Fruit fly (Drosophila melanogaster): ENCODE measurements around the gene nAChRalpha7.

nAChRalpha7 gene

dm6 chrX:19323835-19324133 lies 24.5 kb downstream of the nAChRalpha7 start (continued):
- TF ChIP-seq CG6792 (GFP tag; optimal IDR thresholded peaks at IDR 0.05) (peak; percentile 89), fkh (GFP tag; optimal IDR thresholded peaks at IDR 0.05) (peak; percentile 46), CG16779 (tag; optimal IDR thresholded peaks at IDR 0.05) (peak; percentile 79), CG10669 (GFP tag; optimal IDR thresholded peaks at IDR 0.05) (peak; percentile 77), Eip75B (GFP tag; optimal IDR thresholded peaks at IDR 0.05) (peak; percentile 91), CG32006 (GFP tag; optimal IDR thresholded peaks at IDR 0.05) (peak; percentile 95), dac (GFP tag; optimal IDR thresholded peaks at IDR 0.05) (peak; percentile 88), esn (GFP tag; optimal IDR thresholded peaks at IDR 0.05) (peak; percentile 91), Met (GFP tag; optimal IDR thresholded peaks at IDR 0.05) (peak; percentile 90), CG11762 (GFP tag; optimal IDR thresholded peaks at IDR 0.05; ENCODE audit: insufficient read depth) (peak; percentile 54), Sox102F (GFP tag; optimal IDR thresholded peaks at IDR 0.05) (peak; percentile 91), CG9139 (GFP tag; optimal IDR thresholded peaks at IDR 0.05) (peak; percentile 51), fd85E (GFP tag; optimal IDR thresholded peaks at IDR 0.05) (peak; percentile 73), Hr38 (GFP tag; optimal IDR thresholded peaks at IDR 0.05) (no peak), CG4318 (GFP tag; optimal IDR thresholded peaks at IDR 0.05) (peak; percentile 90), topi (GFP tag; optimal IDR thresholded peaks at IDR 0.05) (peak; percentile 92), CG8119 (GFP tag; IDR thresholded peaks at IDR 0.05) (peak; percentile 95), achi (GFP tag; optimal IDR thresholded peaks at IDR 0.05) (peak; percentile 91), pdm3 (GFP tag; optimal IDR thresholded peaks at IDR 0.05) (peak; percentile 91), fd59A (GFP tag; optimal IDR thresholded peaks at IDR 0.05) (peak; percentile 68), Gug (GFP tag; IDR thresholded peaks at IDR 0.05) (peak; percentile 92), CG8319 (GFP tag; optimal IDR thresholded peaks at IDR 0.05) (peak; percentile 78), CG6163 (GFP tag; IDR thresholded peaks at IDR 0.05) (peak; percentile 95), OdsH (GFP tag; optimal IDR thresholded peaks at IDR 0.05) (peak; percentile 88), net (GFP tag; optimal IDR thresholded peaks at IDR 0.05) (peak; percentile 92), CG31627 (GFP tag; optimal IDR thresholded peaks at IDR 0.05) (peak; percentile 84), svp (GFP tag) (peak; percentile 97), CG1621 (tag; optimal IDR thresholded peaks at IDR 0.05) (peak; percentile 78)

DNA sequence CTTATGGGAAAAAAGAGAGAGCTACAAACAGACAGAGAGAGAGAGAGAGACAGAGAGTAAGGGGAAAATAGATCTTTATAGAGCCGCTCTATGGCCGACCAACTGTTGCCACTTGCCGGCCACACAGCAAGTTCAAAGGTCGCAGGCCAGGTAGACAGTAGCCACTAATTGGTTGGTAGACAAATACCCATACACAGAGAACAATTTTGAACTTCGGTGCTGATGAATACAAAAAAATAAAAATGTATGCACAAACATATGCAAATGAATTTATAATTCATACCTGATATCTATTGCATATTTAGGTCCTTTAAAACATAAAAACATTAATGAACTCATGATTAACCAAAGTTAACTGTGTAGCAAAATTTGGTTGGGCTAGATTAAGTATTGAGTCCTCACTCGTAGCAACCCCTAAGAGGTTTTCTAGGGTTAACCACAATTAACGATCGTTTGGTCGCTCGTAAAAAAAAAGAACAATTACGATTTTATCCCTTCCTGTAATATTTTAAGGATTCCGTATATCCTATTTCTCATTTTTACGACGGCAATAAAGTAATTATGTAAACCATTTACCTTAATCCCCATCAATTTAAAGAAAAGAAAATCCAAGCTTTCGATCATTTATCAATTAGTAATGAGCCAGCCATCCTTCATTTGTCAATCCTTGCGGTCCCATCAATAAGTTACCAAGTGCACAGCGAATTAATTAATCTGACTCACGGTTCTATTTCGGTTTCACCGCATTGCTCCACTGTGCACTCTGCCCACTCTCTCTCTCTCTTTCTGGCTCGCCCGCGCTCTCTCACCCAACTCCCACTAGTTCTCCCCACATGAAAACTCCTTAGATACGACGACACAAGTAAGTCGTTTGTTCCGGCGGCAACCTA lies 25.1 kb downstream of the nAChRalpha7 start:
- TF ChIP-seq CG10669 (GFP tag; optimal IDR thresholded peaks at IDR 0.05), result no peak
- no peak for TF ChIP-seq Sox14 (GFP tag; optimal IDR thresholded peaks at IDR 0.05)
- TF ChIP-seq lz (GFP tag; optimal IDR thresholded peaks at IDR 0.05), result no peak
- TF ChIP-seq CG8319 (GFP tag; optimal IDR thresholded peaks at IDR 0.05), result no peak
- TF ChIP-seq ss (GFP tag; optimal IDR thresholded peaks at IDR 0.05), result no peak
- TF ChIP-seq fd59A (GFP tag; optimal IDR thresholded peaks at IDR 0.05), result no peak
- TF ChIP-seq Gug (GFP tag; IDR thresholded peaks at IDR 0.05), result no peak

DNA sequence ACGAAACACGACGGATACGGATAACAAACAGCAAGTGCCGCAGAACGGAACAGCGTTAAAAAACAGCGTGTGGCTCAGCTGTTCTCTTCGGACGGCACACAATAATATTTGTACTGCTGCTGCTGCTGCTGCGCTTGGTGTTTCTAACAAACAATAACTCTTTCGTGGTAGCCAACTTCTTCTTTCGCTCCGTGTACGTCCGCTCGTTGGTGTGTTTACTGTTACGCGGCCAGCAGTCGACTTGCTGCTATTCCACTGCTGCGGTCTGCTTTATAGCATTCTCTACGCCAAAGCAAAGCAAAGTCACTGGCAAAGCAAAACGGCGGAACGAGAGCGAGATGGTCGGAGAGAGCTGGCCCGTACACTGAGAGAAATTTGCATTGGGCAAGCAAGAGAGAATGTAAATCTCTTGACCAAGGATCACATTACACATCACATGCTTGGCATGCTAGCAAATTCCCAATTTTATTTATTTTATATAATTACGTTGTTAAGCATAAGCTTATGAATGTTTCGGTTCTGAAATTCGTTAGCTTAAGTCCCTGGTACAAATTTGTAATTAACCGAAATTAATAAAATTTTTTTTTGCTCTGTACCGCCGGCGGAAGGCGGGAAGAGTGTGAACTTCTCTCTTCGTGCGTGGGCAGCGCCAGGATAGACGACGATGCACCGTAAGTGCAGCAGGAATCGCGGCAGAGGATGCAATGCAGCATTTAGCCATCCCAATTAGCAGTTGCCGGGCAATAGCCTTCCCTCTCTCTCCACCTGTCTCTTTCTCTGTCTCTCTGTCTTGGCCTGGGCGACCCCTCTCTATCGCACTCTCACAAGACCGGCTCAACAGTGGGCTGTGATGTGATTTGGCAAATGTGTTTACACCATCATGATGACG lies 26.2 kb downstream of the nAChRalpha7 start, which contains the start of gene out:
TSS of gene out (minus strand) at position 287 of the 889 bp plus-strand sequence.
- TF ChIP-seq salr (GFP tag; optimal IDR thresholded peaks at IDR 0.05), result peak; percentile 86 to 92
- peak; percentile 96 for TF ChIP-seq CG6163 (GFP tag; IDR thresholded peaks at IDR 0.05)
- TF ChIP-seq CG10631 (GFP tag; optimal IDR thresholded peaks at IDR 0.05), result peak; percentile 95
- TF ChIP-seq Lpt (GFP tag; optimal IDR thresholded peaks at IDR 0.05), result peak; percentile 95
- peak; percentile 92 for TF ChIP-seq Eip93F (GFP tag; optimal IDR thresholded peaks at IDR 0.05)
- TF ChIP-seq topi (GFP tag; optimal IDR thresholded peaks at IDR 0.05), result peak; percentile 94
- TF ChIP-seq CG6276 (GFP tag; optimal IDR thresholded peaks at IDR 0.05), result peak; percentile 96
- TF ChIP-seq esn (GFP tag; optimal IDR thresholded peaks at IDR 0.05), result peak; percentile 95
- TF ChIP-seq CG9139 (GFP tag; optimal IDR thresholded peaks at IDR 0.05), result peak; percentile 86
- peak; percentile 96 for TF ChIP-seq eg (GFP tag; IDR thresholded peaks at IDR 0.05)
- TF ChIP-seq CG8319 (GFP tag; optimal IDR thresholded peaks at IDR 0.05), result peak; percentile 86
- TF ChIP-seq CG32006 (GFP tag; optimal IDR thresholded peaks at IDR 0.05), result peak; percentile 98
- peak; percentile 93 for TF ChIP-seq acj6 (GFP tag; optimal IDR thresholded peaks at IDR 0.05)
- TF ChIP-seq CG31627 (GFP tag; optimal IDR thresholded peaks at IDR 0.05), result peak; percentile 90
- peak; percentile 92 for TF ChIP-seq CG11294 (GFP tag; IDR thresholded peaks at IDR 0.05)
- TF ChIP-seq CG34406 (GFP tag; optimal IDR thresholded peaks at IDR 0.05), result peak; percentile 92
- peak; percentile 95 for TF ChIP-seq net (GFP tag; optimal IDR thresholded peaks at IDR 0.05)
- peak; percentile 90 for TF ChIP-seq dsx (GFP tag; optimal IDR thresholded peaks at IDR 0.05; ENCODE audit: poor library complexity, severe bottlenecking)
- peak; percentile 94 for TF ChIP-seq achi (GFP tag; optimal IDR thresholded peaks at IDR 0.05)
- peak; percentile 96 for TF ChIP-seq pdm3 (GFP tag; optimal IDR thresholded peaks at IDR 0.05)
- TF ChIP-seq fd85E (GFP tag; optimal IDR thresholded peaks at IDR 0.05), result peak; percentile 76
- peak; percentile 92 to 93 for TF ChIP-seq ss (GFP tag; optimal IDR thresholded peaks at IDR 0.05)
- TF ChIP-seq Hr39 (GFP tag; optimal IDR thresholded peaks at IDR 0.05), result peak; percentile 88
- TF ChIP-seq Ets96B (tag; optimal IDR thresholded peaks at IDR 0.05), result peak; percentile 93
